Fruit fly (Drosophila melanogaster): ENCODE results near the gene mei-41.

The mei-41 gene

dm6 chrX:16385942-16386392 lies 5.5 kb upstream of the mei-41 start (continued):
- no peak for TF ChIP-seq CG34376 (GFP tag; optimal IDR thresholded peaks at IDR 0.05)
- no peak for TF ChIP-seq Bdp1 (GFP tag; optimal IDR thresholded peaks at IDR 0.05)
- no peak for TF ChIP-seq Elba2 (GFP tag; optimal IDR thresholded peaks at IDR 0.05)
- TF ChIP-seq nau (GFP tag; optimal IDR thresholded peaks at IDR 0.05), result no peak
- TF ChIP-seq chn (GFP tag; optimal IDR thresholded peaks at IDR 0.05), result no peak
- peak; percentile 47 for TF ChIP-seq org-1 (GFP tag; optimal IDR thresholded peaks at IDR 0.05)
- peak; percentile 39 for TF ChIP-seq Oli (tag; optimal IDR thresholded peaks at IDR 0.05)
- peak; percentile 2 to 39 for TF ChIP-seq dpn (GFP tag; optimal IDR thresholded peaks at IDR 0.05)
- TF ChIP-seq Taf1 (GFP tag; IDR thresholded peaks at IDR 0.05), result no peak
- no peak for TF ChIP-seq CG15696 (tag; optimal IDR thresholded peaks at IDR 0.05)
- TF ChIP-seq luna (GFP tag; optimal IDR thresholded peaks at IDR 0.05), result no peak
- 0 out of 2 replicates have a peak, but pooled peaks have one; percentile 13 for TF ChIP-seq lmd (GFP tag; IDR thresholded peaks at IDR 0.05)
- TF ChIP-seq CG8290 (GFP tag; optimal IDR thresholded peaks at IDR 0.05), result no peak
- TF ChIP-seq CG8290 (tag; optimal IDR thresholded peaks at IDR 0.05), result no peak
- no peak for TF ChIP-seq Scr (GFP tag; IDR thresholded peaks at IDR 0.05; ENCODE audit: partially characterized antibody)
- no peak for TF ChIP-seq h (optimal IDR thresholded peaks at IDR 0.05)
- TF ChIP-seq MTF-1 (GFP tag; optimal IDR thresholded peaks at IDR 0.05; ENCODE audit: borderline replicate concordance), result no peak
- TF ChIP-seq CG12744 (GFP tag; optimal IDR thresholded peaks at IDR 0.05), result peak; percentile 14
- no peak for TF ChIP-seq zfh2 (GFP tag; optimal IDR thresholded peaks at IDR 0.05)
- no peak for TF ChIP-seq az2 (GFP tag; optimal IDR thresholded peaks at IDR 0.05)
- TF ChIP-seq CG8388 (GFP tag; optimal IDR thresholded peaks at IDR 0.05), result no peak
- no peak for TF ChIP-seq CG34422 (GFP tag; IDR thresholded peaks at IDR 0.05)
- TF ChIP-seq Lhr (GFP tag; optimal IDR thresholded peaks at IDR 0.05), result no peak
- no peak for TF ChIP-seq ewg (GFP tag; optimal IDR thresholded peaks at IDR 0.05)
- TF ChIP-seq CG1647 (GFP tag; optimal IDR thresholded peaks at IDR 0.05), result no peak
- TF ChIP-seq CG17186 (GFP tag; optimal IDR thresholded peaks at IDR 0.05), result no peak
- no peak for TF ChIP-seq CG12299 (tag; optimal IDR thresholded peaks at IDR 0.05)
- no peak for TF ChIP-seq CG33213 (GFP tag; optimal IDR thresholded peaks at IDR 0.05)
- no peak for TF ChIP-seq Bgb (GFP tag; IDR thresholded peaks at IDR 0.05; ENCODE audit: partially characterized antibody)
- peak; percentile 8 for TF ChIP-seq Ssrp (tag; optimal IDR thresholded peaks at IDR 0.05)
- TF ChIP-seq Asciz (GFP tag; optimal IDR thresholded peaks at IDR 0.05), result peak; percentile 20
- TF ChIP-seq inv (GFP tag; IDR thresholded peaks at IDR 0.05; ENCODE audit: partially characterized antibody), result no peak
- TF ChIP-seq CG6272 (GFP tag; IDR thresholded peaks at IDR 0.05), result no peak
- no peak for TF ChIP-seq CkIIα-i1 (GFP tag; IDR thresholded peaks at IDR 0.05)
- TF ChIP-seq CG30431 (GFP tag; optimal IDR thresholded peaks at IDR 0.05), result no peak
- TF ChIP-seq CG13894 (tag; optimal IDR thresholded peaks at IDR 0.05), result no peak
- TF ChIP-seq CG17912 (GFP tag; optimal IDR thresholded peaks at IDR 0.05), result no peak
- TF ChIP-seq hth (optimal IDR thresholded peaks at IDR 0.05), result no peak
- no peak for TF ChIP-seq NC2β (GFP tag; optimal IDR thresholded peaks at IDR 0.05)
- TF ChIP-seq sd (tag; optimal IDR thresholded peaks at IDR 0.05), result no peak
- TF ChIP-seq CG1529 (GFP tag; optimal IDR thresholded peaks at IDR 0.05), result no peak
- no peak for TF ChIP-seq sr (GFP tag; IDR thresholded peaks at IDR 0.05)
- TF ChIP-seq eyg (GFP tag; optimal IDR thresholded peaks at IDR 0.05), result no peak
- TF ChIP-seq CG9817 (tag; optimal IDR thresholded peaks at IDR 0.05), result no peak
- TF ChIP-seq hkb (optimal IDR thresholded peaks at IDR 0.05), result no peak
- no peak for TF ChIP-seq hkb (GFP tag; IDR thresholded peaks at IDR 0.05)
- peak; percentile 38 for TF ChIP-seq CG12104 (GFP tag; optimal IDR thresholded peaks at IDR 0.05)
- TF ChIP-seq CG12942 (GFP tag; optimal IDR thresholded peaks at IDR 0.05), result no peak
- no peak for TF ChIP-seq GATAe (GFP tag; conservative IDR thresholded peaks at IDR 0.05)
- TF ChIP-seq bowl (GFP tag; IDR thresholded peaks at IDR 0.05), result no peak
- TF ChIP-seq Ets97D (GFP tag; optimal IDR thresholded peaks at IDR 0.05), result no peak
- TF ChIP-seq HLHmδ (GFP tag; optimal IDR thresholded peaks at IDR 0.05), result no peak
- no peak for TF ChIP-seq Rx (GFP tag; IDR thresholded peaks at IDR 0.05)

All from whole organism, embryonic.